Worm (Caenorhabditis elegans): Measurements from ENCODE around the gene T28A11.20.

- TF ChIP-seq tab-1 (GFP tag; IDR thresholded peaks at IDR 0.05) = no peak
- no peak for TF ChIP-seq T22C8.4 (GFP tag; IDR thresholded peaks at IDR 0.05)
- no peak for TF ChIP-seq flt-1 (GFP tag; IDR thresholded peaks at IDR 0.05)
- no peak for TF ChIP-seq cog-1 (tag; optimal IDR thresholded peaks at IDR 0.05)
- no peak for TF ChIP-seq klf-2 (GFP tag; conservative IDR thresholded peaks at IDR 0.05)
- no peak for TF ChIP-seq ztf-29 (GFP tag; IDR thresholded peaks at IDR 0.05)
Observed at ce11 chrV:3242984-3243383, 30.1 kb downstream of the T28A11.20 start, which contains the start of gene gst-23.
